Worm (Caenorhabditis elegans) whole organism, midembryonic: ENCODE results near the gene ZK616.1.

ENCODE experiments used
- T22C8.4 ChIP-seq: fragments of 200-800 bp; sonication (Bioruptor generic); IDR thresholded peaks from 2 replicates; pipeline ENCODE4 v1.3.6; 2022; ENCODE audit warnings: missing genetic modification characterization, missing compliant biosample characterization
- cog-1 ChIP-seq: sonication (generic microtip); optimal IDR thresholded peaks from 2 replicates; lab custom pipeline; 2016; ENCODE audit warnings: missing genetic modification characterization, missing compliant biosample characterization
- flt-1 ChIP-seq: fragments of 200-800 bp; sonication (Bioruptor generic); IDR thresholded peaks from 2 replicates; pipeline ENCODE4 v1.3.6; 2022; ENCODE audit warnings: missing genetic modification characterization, missing compliant biosample characterization
- klf-2 ChIP-seq: fragments of 200-800 bp; sonication (Bioruptor generic); conservative IDR thresholded peaks from 2 replicates; pipeline ENCODE4 v1.3.6; 2022; ENCODE audit warnings: missing genetic modification reagents, missing genetic modification characterization, missing compliant biosample characterization
- med-1 ChIP-seq: sonication (generic microtip); optimal IDR thresholded peaks from 2 replicates; lab custom pipeline; 2017; ENCODE audit warnings: missing genetic modification characterization, mild to moderate bottlenecking, missing compliant biosample characterization, antibody characterized with exemption, missing genetic modification reagents; ENCODE audit not compliant: insufficient read depth
- ref-1 ChIP-seq: fragments of 200-800 bp; sonication (Bioruptor generic); conservative IDR thresholded peaks from 2 replicates; pipeline ENCODE4 v1.3.6; 2022; ENCODE audit warnings: missing genetic modification reagents, missing genetic modification characterization, missing compliant biosample characterization
- tab-1 ChIP-seq: fragments of 200-800 bp; sonication (Bioruptor generic); IDR thresholded peaks from 2 replicates; pipeline ENCODE4 v1.3.6; 2022; ENCODE audit warnings: missing genetic modification characterization, missing compliant biosample characterization

ce11 chrIV:5367899-5368298, 32.8 kb upstream of the ZK616.1 start:
- TF ChIP-seq tab-1 (GFP tag; lab: Robert Waterston, UW), result no peak
- no peak for TF ChIP-seq flt-1 (GFP tag; lab: Robert Waterston, UW)
- no peak for TF ChIP-seq klf-2 (GFP tag; lab: Robert Waterston, UW)
- TF ChIP-seq med-1, result no peak
- no peak for TF ChIP-seq cog-1 (tag; lab: Kevin White, UChicago)
- no peak for TF ChIP-seq T22C8.4 (GFP tag; lab: Robert Waterston, UW)
- TF ChIP-seq ref-1 (GFP tag; lab: Robert Waterston, UW), result no peak
